Worm (Caenorhabditis elegans) whole organism, mixed stage, embryonic: ENCODE results near the gene C07A9.13.

Experiments used
- cnd-1 ChIP-seq: fragments of 200-800 bp; sonication (Bioruptor generic); optimal IDR thresholded peaks from 2 replicates; lab custom pipeline; 2018; ENCODE audit warnings: mild to moderate bottlenecking, missing genetic modification characterization, missing compliant biosample characterization
- elt-3 ChIP-seq: fragments of 150-350 bp; optimal IDR thresholded peaks from 2 replicates; lab custom pipeline; 2014; ENCODE audit warnings: missing biosample characterization, missing genetic modification characterization
- nhr-12 ChIP-seq: fragments of 150-350 bp; optimal IDR thresholded peaks from 2 replicates; lab custom pipeline; 2014; ENCODE audit warnings: missing biosample characterization, missing genetic modification characterization
- snpc-4 ChIP-seq: fragments of 150-350 bp; optimal IDR thresholded peaks from 2 replicates; lab custom pipeline; 2014; ENCODE audit warnings: missing biosample characterization, missing genetic modification characterization

Gene C07A9.13

DNA sequence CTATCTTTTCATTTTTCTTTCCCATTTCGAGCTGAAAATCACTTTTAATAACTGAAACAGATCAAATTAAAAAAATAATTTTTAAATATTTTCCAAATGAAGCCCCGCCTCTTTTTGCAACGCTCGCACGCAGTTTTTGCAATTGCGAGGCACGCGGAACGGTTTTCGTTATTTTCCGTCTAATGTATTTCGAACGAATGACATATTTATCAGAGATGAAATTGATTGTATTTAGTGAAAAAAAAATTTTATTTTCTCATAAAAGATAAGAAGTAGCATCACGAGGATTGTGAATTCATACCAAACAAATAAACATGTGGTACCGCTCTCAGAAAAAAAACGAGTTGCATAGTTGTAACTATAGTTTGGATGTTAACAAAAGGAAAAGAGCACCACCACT lies 51.3 kb downstream of the C07A9.13 start, which contains the start of gene rpac-19 (continued):
- TF ChIP-seq elt-3 (tag; lab: Kevin White, UChicago), result no peak
- no peak for TF ChIP-seq nhr-12 (tag; lab: Kevin White, UChicago)
- TF ChIP-seq snpc-4 (tag; lab: Kevin White, UChicago), result no peak
- TF ChIP-seq cnd-1 (tag; lab: Kevin White, UChicago), result peak; percentile 13
